Worm (Caenorhabditis elegans) whole organism, dauer: ENCODE results near the gene ark-1.

Experiments used
- unc-62 ChIP-seq: sonication (generic microtip); optimal IDR thresholded peaks from 2 replicates; lab custom pipeline; 2017; ENCODE audit warnings: missing biosample characterization, missing genetic modification reagents, missing genetic modification characterization

ark-1 gene

DNA sequence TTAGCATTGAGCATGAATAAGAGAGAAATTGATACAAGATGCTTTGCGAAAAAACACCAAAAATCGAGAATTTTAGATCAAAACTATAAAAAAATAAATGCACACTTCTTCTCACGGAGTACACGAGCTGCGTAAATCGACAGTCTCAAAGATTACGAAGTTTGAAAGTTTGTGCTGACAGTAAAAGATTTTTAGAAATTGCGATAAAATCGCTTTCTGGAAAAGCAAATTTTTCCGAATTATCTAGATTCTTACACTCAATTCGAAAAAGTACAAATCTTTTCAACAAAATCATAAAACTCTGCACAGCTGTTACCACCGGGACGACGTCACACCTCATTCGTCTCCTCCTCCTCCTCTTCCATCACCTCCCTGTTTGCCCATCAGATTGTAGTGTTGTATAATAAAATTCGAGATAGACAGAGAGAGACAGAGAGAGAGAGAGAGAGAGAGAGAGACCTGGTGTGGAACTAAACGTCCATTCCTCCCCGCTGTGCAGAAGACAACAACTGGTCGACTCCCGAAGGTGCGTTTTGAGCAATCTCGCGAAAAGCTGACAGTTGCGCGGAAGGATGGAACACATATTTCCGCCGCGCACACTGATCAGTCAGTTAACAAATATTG, 15.6 kb downstream of the ark-1 start:
- TF ChIP-seq unc-62 (GFP tag; lab: Kevin White, UChicago) = no peak

ce11 chrIV:12614624-12615023, 16.2 kb downstream of the ark-1 start, which contains the start of gene efa-6:
TSS of gene efa-6 (minus strand) at chrIV:12614724.
- no peak for TF ChIP-seq unc-62 (GFP tag; lab: Kevin White, UChicago)

DNA sequence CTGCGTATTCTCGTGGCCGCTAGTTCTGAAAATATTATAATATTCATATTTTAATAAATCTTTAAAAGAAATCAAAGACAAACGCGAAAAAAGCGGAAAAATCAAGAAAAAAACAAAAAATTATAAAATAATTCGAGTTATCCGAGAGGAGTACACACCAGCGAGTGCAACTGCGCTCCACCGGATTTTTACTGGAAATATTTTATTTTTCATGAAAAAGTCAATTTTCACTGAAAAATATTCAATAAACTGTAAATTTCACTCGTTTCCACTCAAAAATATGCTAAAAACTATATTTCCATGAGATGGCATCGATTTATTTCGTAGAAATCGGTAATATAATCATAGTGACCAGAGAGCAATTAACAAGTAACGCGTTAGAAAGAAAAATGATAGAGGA, 25.4 kb downstream of the ark-1 start, which contains the start of gene Y55D9A.2:
TSS of gene Y55D9A.2 (minus strand) at position 31 of the 400 bp plus-strand sequence.
- TF ChIP-seq unc-62 (GFP tag; lab: Kevin White, UChicago) = no peak

ce11 chrIV:12600941-12601340, 29.9 kb downstream of the ark-1 start:
- TF ChIP-seq unc-62 (GFP tag; lab: Kevin White, UChicago) = no peak

DNA sequence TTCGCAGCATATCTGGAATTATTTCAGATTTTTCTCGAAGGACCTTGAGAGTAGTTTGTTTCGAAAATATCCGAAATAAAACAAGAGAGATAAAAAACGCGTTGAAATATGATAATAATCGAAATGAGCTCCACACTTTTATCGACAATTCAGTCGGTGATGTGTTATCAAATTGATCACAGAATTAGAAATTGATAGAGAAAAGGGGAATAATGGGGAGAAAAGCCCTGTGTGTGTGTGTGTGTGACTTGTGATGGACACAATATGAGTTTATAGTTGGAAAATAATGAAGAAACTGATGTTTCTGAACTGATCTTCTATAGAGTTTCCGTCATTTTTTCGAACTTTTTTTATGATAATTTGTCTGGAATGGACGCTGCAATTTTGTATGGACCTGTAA, 31.7 kb downstream of the ark-1 start, which contains the start of gene pgp-1:
TSS of gene pgp-1 (minus strand) at position 12 of the 400 bp plus-strand sequence.
- no peak for TF ChIP-seq unc-62 (GFP tag; lab: Kevin White, UChicago)

- no peak for TF ChIP-seq unc-62 (GFP tag; lab: Kevin White, UChicago)
Observed at ce11 chrIV:12596960-12597359, 33.9 kb downstream of the ark-1 start.

DNA sequence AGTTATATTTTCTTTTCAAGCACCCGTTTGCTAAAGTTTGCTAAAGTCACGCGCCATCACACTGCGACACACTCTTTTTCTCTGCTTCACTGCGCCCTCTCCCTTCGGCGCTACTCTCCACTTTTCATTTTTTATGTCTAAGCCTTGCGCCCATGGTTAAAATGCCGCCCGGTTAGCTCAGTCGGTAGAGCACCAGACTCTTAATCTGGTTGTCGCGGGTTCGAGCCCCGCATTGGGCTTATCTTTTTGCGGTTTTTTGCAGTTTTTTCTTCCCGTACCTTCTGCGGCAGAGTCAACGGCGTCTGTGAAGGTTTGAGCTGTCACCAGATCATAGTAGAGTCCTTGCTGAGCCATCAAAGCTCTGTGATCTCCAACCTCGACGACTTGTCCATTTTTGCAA, 36.2 kb downstream of the ark-1 start:
- TF ChIP-seq unc-62 (GFP tag; lab: Kevin White, UChicago) = no peak

ce11 chrIV:12590373-12590772, 40.4 kb downstream of the ark-1 start, which contains the start of gene cul-6:
TSS of gene cul-6 (minus strand) at chrIV:12590451.
- TF ChIP-seq unc-62 (GFP tag; lab: Kevin White, UChicago) = no peak

ce11 chrIV:12585966-12586365, 44.9 kb downstream of the ark-1 start, which contains the start of gene K08E7.8:
TSS of gene K08E7.8 (minus strand) at chrIV:12586066.
- no peak for TF ChIP-seq unc-62 (GFP tag; lab: Kevin White, UChicago)

ce11 chrIV:12584146-12584545, 46.7 kb downstream of the ark-1 start:
- no peak for TF ChIP-seq unc-62 (GFP tag; lab: Kevin White, UChicago)

ce11 chrIV:12583181-12583580, 47.6 kb downstream of the ark-1 start:
- no peak for TF ChIP-seq unc-62 (GFP tag; lab: Kevin White, UChicago)

- TF ChIP-seq unc-62 (GFP tag; lab: Kevin White, UChicago) = no peak
Observed at ce11 chrIV:12581046-12581445, 49.8 kb downstream of the ark-1 start, which contains the start of gene K08E7.6. TSS of gene K08E7.6 (minus strand) at chrIV:12581146.

ce11 chrIV:12574265-12574664, 56.6 kb downstream of the ark-1 start:
- no peak for TF ChIP-seq unc-62 (GFP tag; lab: Kevin White, UChicago)

DNA sequence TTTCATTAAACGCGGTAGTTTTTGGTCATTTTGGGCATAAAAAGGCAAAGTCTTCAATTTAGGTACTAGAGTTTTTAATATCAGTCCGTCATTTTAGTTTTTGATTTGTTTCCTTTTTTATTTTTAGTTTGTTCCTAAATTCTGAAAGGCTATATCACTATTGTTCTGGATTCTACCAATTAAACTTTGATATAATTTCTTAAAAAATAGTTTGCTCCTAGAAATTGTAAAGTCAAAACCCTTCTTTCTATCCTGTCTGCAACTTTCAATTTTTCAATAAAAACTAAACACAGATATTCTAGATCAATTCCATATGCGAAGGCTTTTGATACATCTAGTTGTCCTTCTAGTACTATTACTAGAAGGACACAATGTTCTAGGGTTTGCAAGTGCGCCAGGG, 57.8 kb downstream of the ark-1 start, which contains the start of gene K08E7.5:
TSS of gene K08E7.5 (plus strand) at position 301 of the 400 bp plus-strand sequence.
- no peak for TF ChIP-seq unc-62 (GFP tag; lab: Kevin White, UChicago)
